Worm (Caenorhabditis elegans) whole organism, L4 larva: ENCODE measurements around the gene K05F6.12.

Experiments
- D1046.2 ChIP-seq: fragments of 200-800 bp; sonication (Bioruptor generic); IDR thresholded peaks from 2 replicates; pipeline ENCODE4 v1.3.6; 2022; ENCODE audit warnings: missing genetic modification characterization, missing compliant biosample characterization
- F10B5.3 ChIP-seq: sonication (generic microtip); optimal IDR thresholded peaks from 2 replicates; lab custom pipeline; 2016; ENCODE audit warnings: mild to moderate bottlenecking, missing genetic modification characterization, missing compliant biosample characterization
- F37D6.2 ChIP-seq: sonication (generic microtip); optimal IDR thresholded peaks from 2 replicates; lab custom pipeline; 2016; ENCODE audit warnings: mild to moderate bottlenecking, missing genetic modification characterization, missing compliant biosample characterization
- F49E8.2 ChIP-seq: sonication (generic microtip); optimal IDR thresholded peaks from 2 replicates; lab custom pipeline; 2016; ENCODE audit warnings: missing compliant biosample characterization, mild to moderate bottlenecking, missing genetic modification characterization, borderline replicate concordance
- T26A8.4 ChIP-seq: fragments of 200-800 bp; sonication (Bioruptor generic); IDR thresholded peaks from 2 replicates; pipeline ENCODE4 v1.3.6; 2022; ENCODE audit warnings: missing genetic modification characterization, missing compliant biosample characterization
- Y48G9A.11 ChIP-seq: fragments of 200-800 bp; sonication (Bioruptor generic); IDR thresholded peaks from 2 replicates; pipeline ENCODE4 v1.3.6; 2022; ENCODE audit warnings: missing genetic modification reagents, missing genetic modification characterization, missing compliant biosample characterization
- ZK546.5 ChIP-seq, 2 experiments: sonication (generic microtip); optimal IDR thresholded peaks; 2 replicates each; lab custom pipeline; 2017; ENCODE audit warnings: missing biosample characterization in 2 of 2, missing genetic modification characterization in 2 of 2
- aly-2 ChIP-seq: sonication (generic microtip); optimal IDR thresholded peaks from 2 replicates; lab custom pipeline; 2018; ENCODE audit warnings: missing biosample characterization, missing genetic modification characterization
- ceh-20 ChIP-seq: fragments of 200-800 bp; sonication (Bioruptor generic); IDR thresholded peaks from 2 replicates; pipeline ENCODE4 v1.3.6; 2022; ENCODE audit warnings: missing genetic modification reagents, missing genetic modification characterization, missing compliant biosample characterization
- ceh-28 ChIP-seq: fragments of 150-350 bp; optimal IDR thresholded peaks from 2 replicates; lab custom pipeline; 2014; ENCODE audit warnings: missing biosample characterization, missing genetic modification reagents, missing genetic modification characterization
- ceh-32 ChIP-seq: sonication (generic microtip); optimal IDR thresholded peaks from 2 replicates; lab custom pipeline; 2016; ENCODE audit warnings: mild to moderate bottlenecking, missing genetic modification characterization, missing compliant biosample characterization; ENCODE audit not compliant: poor library complexity
- ceh-44 ChIP-seq: fragments of 200-800 bp; sonication (Bioruptor generic); IDR thresholded peaks from 2 replicates; pipeline ENCODE4 v1.3.6; 2022; ENCODE audit warnings: missing genetic modification reagents, missing genetic modification characterization, missing compliant biosample characterization
- daf-8 ChIP-seq: fragments of 200-800 bp; sonication (Bioruptor generic); IDR thresholded peaks from 2 replicates; pipeline ENCODE4 v1.3.6; 2022; ENCODE audit warnings: missing genetic modification characterization, missing compliant biosample characterization
- dmd-6 ChIP-seq: fragments of 200-800 bp; sonication (Bioruptor generic); IDR thresholded peaks from 2 replicates; pipeline ENCODE4 v1.3.6; 2022; ENCODE audit warnings: missing genetic modification reagents, missing genetic modification characterization, missing compliant biosample characterization
- dmd-8 ChIP-seq: fragments of 200-800 bp; sonication (Bioruptor generic); IDR thresholded peaks from 2 replicates; pipeline ENCODE4 v1.3.6; 2022; ENCODE audit warnings: missing genetic modification characterization, missing compliant biosample characterization
- dmd-9 ChIP-seq: fragments of 200-800 bp; sonication (Bioruptor generic); IDR thresholded peaks from 2 replicates; pipeline ENCODE4 v1.3.6; 2022; ENCODE audit warnings: missing genetic modification reagents, missing genetic modification characterization, missing compliant biosample characterization
- dpl-1 ChIP-seq: fragments of 150-350 bp; optimal IDR thresholded peaks from 2 replicates; lab custom pipeline; 2014; ENCODE audit warnings: missing biosample characterization, missing genetic modification reagents, missing genetic modification characterization
- fos-1 ChIP-seq: fragments of 150-350 bp; optimal IDR thresholded peaks from 2 replicates; lab custom pipeline; 2014; ENCODE audit warnings: missing biosample characterization, missing genetic modification characterization
- gei-8 ChIP-seq: fragments of 200-800 bp; sonication (Bioruptor generic); optimal IDR thresholded peaks from 2 replicates; lab custom pipeline; 2018; ENCODE audit warnings: mild to moderate bottlenecking, missing genetic modification characterization, missing compliant biosample characterization
- hif-1 ChIP-seq, 2 experiments: sonication (generic microtip); optimal IDR thresholded peaks; 2 replicates each; lab custom pipeline; 2016 to 2017; ENCODE audit warnings: missing compliant biosample characterization in 2 of 2, missing genetic modification characterization in 2 of 2, missing genetic modification reagents in 2 of 2, missing genotype in 2 of 2, mild to moderate bottlenecking in 1 of 2
- hmg-1.1 ChIP-seq: fragments of 200-800 bp; sonication (Bioruptor generic); IDR thresholded peaks from 2 replicates; pipeline ENCODE4 v1.3.6; 2022; ENCODE audit warnings: missing genetic modification reagents, missing genetic modification characterization, missing compliant biosample characterization
- lin-1 ChIP-seq: fragments of 200-800 bp; sonication (Bioruptor generic); IDR thresholded peaks from 2 replicates; pipeline ENCODE4 v1.3.6; 2022; ENCODE audit warnings: missing genetic modification reagents, missing genetic modification characterization, missing compliant biosample characterization
- lin-38 ChIP-seq: fragments of 200-800 bp; sonication (Bioruptor generic); IDR thresholded peaks from 2 replicates; pipeline ENCODE4 v1.3.6; 2022; ENCODE audit warnings: missing genetic modification reagents, missing genetic modification characterization, missing compliant biosample characterization
- lin-39 ChIP-seq: fragments of 150-350 bp; optimal IDR thresholded peaks from 2 replicates; lab custom pipeline; 2014; ENCODE audit warnings: missing biosample characterization, missing genetic modification reagents, missing genetic modification characterization
- nhr-102 ChIP-seq: sonication (generic microtip); optimal IDR thresholded peaks from 2 replicates; lab custom pipeline; 2016; ENCODE audit warnings: mild to moderate bottlenecking, missing genetic modification characterization, moderate library complexity, missing compliant biosample characterization
- nhr-111 ChIP-seq: fragments of 200-800 bp; sonication (Bioruptor generic); optimal IDR thresholded peaks from 2 replicates; lab custom pipeline; 2018; ENCODE audit warnings: mild to moderate bottlenecking, missing genetic modification characterization, missing compliant biosample characterization
- nhr-237 ChIP-seq: sonication (generic microtip); optimal IDR thresholded peaks from 2 replicates; lab custom pipeline; 2017; ENCODE audit warnings: missing biosample characterization, missing genetic modification characterization
- nhr-6 ChIP-seq: fragments of 150-350 bp; optimal IDR thresholded peaks from 2 replicates; lab custom pipeline; 2014; ENCODE audit warnings: missing biosample characterization, missing genetic modification characterization
- nhr-77 ChIP-seq: fragments of 150-350 bp; optimal IDR thresholded peaks from 2 replicates; lab custom pipeline; 2014; ENCODE audit warnings: missing biosample characterization, missing genetic modification characterization
- pha-4 ChIP-seq, 2 experiments: fragments of 150-350 bp in 1 of 2; fragments of 200-800 bp in 1 of 2; sonication (Bioruptor generic) in 1 of 2; IDR thresholded peaks in 1 of 2; optimal IDR thresholded peaks in 1 of 2; 2 replicates each; pipeline versions ENCODE4 v1.3.6 to Lab custom; 2014 to 2022; ENCODE audit warnings: missing genetic modification characterization in 2 of 2, missing genetic modification reagents in 2 of 2, missing biosample characterization in 1 of 2, missing compliant biosample characterization in 1 of 2
- php-3 ChIP-seq: fragments of 200-800 bp; sonication (Bioruptor generic); IDR thresholded peaks from 2 replicates; pipeline ENCODE4 v1.3.6; 2022; ENCODE audit warnings: missing genetic modification reagents, missing genetic modification characterization, missing compliant biosample characterization
- pqm-1 ChIP-seq: sonication (generic microtip); optimal IDR thresholded peaks from 2 replicates; lab custom pipeline; 2017; ENCODE audit warnings: missing biosample characterization, missing genetic modification characterization
- rbr-2 ChIP-seq: sonication (generic microtip); optimal IDR thresholded peaks from 2 replicates; lab custom pipeline; 2016; ENCODE audit warnings: missing genotype, missing genetic modification characterization, missing compliant biosample characterization
- saeg-2 ChIP-seq: fragments of 200-800 bp; sonication (Bioruptor generic); IDR thresholded peaks from 2 replicates; pipeline ENCODE4 v1.3.6; 2022; ENCODE audit warnings: missing genetic modification reagents, missing genetic modification characterization, missing compliant biosample characterization
- sdz-12 ChIP-seq: fragments of 200-800 bp; sonication (Bioruptor generic); optimal IDR thresholded peaks from 2 replicates; lab custom pipeline; 2018; ENCODE audit warnings: mild to moderate bottlenecking, missing genetic modification characterization, missing compliant biosample characterization
- set-16 ChIP-seq: fragments of 200-800 bp; sonication (Bioruptor generic); IDR thresholded peaks from 2 replicates; pipeline ENCODE4 v1.3.6; 2022; ENCODE audit warnings: missing genetic modification reagents, missing genetic modification characterization, missing compliant biosample characterization
- snpc-1.2 ChIP-seq: fragments of 200-800 bp; sonication (Bioruptor generic); IDR thresholded peaks from 2 replicates; pipeline ENCODE4 v1.3.6; 2022; ENCODE audit warnings: missing genetic modification reagents, missing genetic modification characterization, missing compliant biosample characterization
- snpc-4 ChIP-seq: fragments of 150-350 bp; optimal IDR thresholded peaks from 2 replicates; lab custom pipeline; 2014; ENCODE audit warnings: missing biosample characterization, missing genetic modification characterization
- spr-1 ChIP-seq: sonication (generic microtip); optimal IDR thresholded peaks from 2 replicates; lab custom pipeline; 2016; ENCODE audit warnings: mild to moderate bottlenecking, missing genetic modification characterization, missing compliant biosample characterization
- spr-3 ChIP-seq: fragments of 200-800 bp; sonication (Bioruptor generic); optimal IDR thresholded peaks from 2 replicates; lab custom pipeline; 2018; ENCODE audit warnings: mild to moderate bottlenecking, missing genetic modification characterization, missing compliant biosample characterization
- tag-97 ChIP-seq: fragments of 200-800 bp; sonication (Bioruptor generic); IDR thresholded peaks from 2 replicates; pipeline ENCODE4 v1.3.6; 2022; ENCODE audit warnings: missing genetic modification characterization, missing compliant biosample characterization
- zfp-3 ChIP-seq: fragments of 200-800 bp; sonication (Bioruptor generic); conservative IDR thresholded peaks from 2 replicates; pipeline ENCODE4 v1.3.6; 2022; ENCODE audit warnings: missing genetic modification reagents, missing genetic modification characterization, missing compliant biosample characterization
- zip-11 ChIP-seq: fragments of 200-800 bp; sonication (Bioruptor generic); IDR thresholded peaks from 2 replicates; pipeline ENCODE4 v1.3.6; 2022; ENCODE audit warnings: missing genetic modification characterization, missing compliant biosample characterization
- zip-2 ChIP-seq: fragments of 150-350 bp; optimal IDR thresholded peaks from 2 replicates; lab custom pipeline; 2014; ENCODE audit warnings: missing biosample characterization, missing genetic modification characterization

K05F6.12 gene

ce11 chrII:1519867-1520266 is 25.9 kb upstream of the K05F6.12 start (continued):
- TF ChIP-seq nhr-77 (tag; lab: Kevin White, UChicago) (no peak), lin-38 (peak; percentile 71; the same call in 1 of the 2 replicates), rbr-2 (peak; percentile 54)

ce11 chrII:1521956-1522355 is 23.8 kb upstream of the K05F6.12 start:
- no peak for TF ChIP-seq lin-1 (GFP tag; lab: Robert Waterston, UW)
- TF ChIP-seq gei-8 (GFP tag; lab: Kevin White, UChicago): no peak
- TF ChIP-seq aly-2 (tag; lab: Kevin White, UChicago): no peak
- no peak for TF ChIP-seq T26A8.4
- TF ChIP-seq dmd-8 (GFP tag; lab: Robert Waterston, UW): no peak
- no peak for TF ChIP-seq D1046.2 (GFP tag; lab: Robert Waterston, UW)
- TF ChIP-seq ceh-28: no peak
- 0 out of 2 replicates have a peak, but pooled peaks have one; percentile 15 for TF ChIP-seq lin-38
- TF ChIP-seq tag-97 (GFP tag; lab: Robert Waterston, UW): no peak
- TF ChIP-seq, all 104 proteins: peak for 1

DNA sequence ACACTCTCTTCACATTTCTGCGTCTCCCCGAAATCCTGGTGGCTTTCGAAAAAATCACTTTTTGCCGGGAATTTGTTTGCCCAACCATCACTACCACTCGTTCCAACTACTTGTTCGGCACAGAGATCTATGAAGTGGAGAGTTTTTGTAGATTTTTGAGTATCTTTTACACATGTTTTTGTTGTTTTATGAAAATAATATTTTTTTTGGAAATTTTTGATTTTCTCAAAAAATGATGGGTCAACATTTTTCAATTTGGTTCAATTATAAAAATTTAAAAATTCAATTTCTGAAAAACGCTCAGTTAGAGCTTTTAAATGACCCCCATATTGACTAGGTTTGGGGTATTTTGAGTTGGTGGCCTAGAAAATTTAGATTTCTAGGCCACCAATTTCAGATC is 20.2 kb upstream of the K05F6.12 start, which contains the start of gene Y51H7BR.7:
TSS of gene Y51H7BR.7 (minus strand) at position 101 of the 400 bp plus-strand sequence.
- TF ChIP-seq ceh-32 (no peak), zip-11 (GFP tag; lab: Robert Waterston, UW) (no peak), nhr-237 (tag; lab: Kevin White, UChicago) (no peak), Y48G9A.11 (GFP tag; lab: Robert Waterston, UW) (no peak), F37D6.2 (no peak), ceh-44 (GFP tag; lab: Robert Waterston, UW) (no peak), saeg-2 (GFP tag; lab: Robert Waterston, UW) (no peak)
- TF ChIP-seq, all 104 proteins: peak for 0

ce11 chrII:1529057-1529456 is 16.7 kb upstream of the K05F6.12 start, which contains the start of gene Y51H7BR.4:
Gene Y51H7BR.4, plus strand, starts transcription at chrII:1529357.
- no peak for TF ChIP-seq lin-39
- no peak for TF ChIP-seq set-16
- no peak for TF ChIP-seq dmd-9 (GFP tag; lab: Robert Waterston, UW)
- TF ChIP-seq hmg-1.1 (GFP tag; lab: Robert Waterston, UW): no peak
- no peak for TF ChIP-seq fos-1
- no peak for TF ChIP-seq nhr-6 (tag; lab: Kevin White, UChicago)
- TF ChIP-seq tag-97 (GFP tag; lab: Robert Waterston, UW): no peak
- no peak for TF ChIP-seq ZK546.5 (tag; optimal IDR thresholded peaks at IDR 0.05; lab: Kevin White, UChicago)
- no peak for TF ChIP-seq hif-1 (tag; optimal IDR thresholded peaks at IDR 0.05; lab: Kevin White, UChicago)
- TF ChIP-seq zip-2 (tag; lab: Kevin White, UChicago): no peak
- no peak for TF ChIP-seq F10B5.3 (tag; lab: Kevin White, UChicago)
- no peak for TF ChIP-seq daf-8 (GFP tag; lab: Robert Waterston, UW)
- no peak for TF ChIP-seq D1046.2 (GFP tag; lab: Robert Waterston, UW)
- TF ChIP-seq nhr-102 (tag; lab: Kevin White, UChicago): no peak
- no peak for TF ChIP-seq ceh-20 (GFP tag; lab: Robert Waterston, UW)
- no peak for TF ChIP-seq snpc-1.2

ce11 chrII:1535931-1536330 is 9.8 kb upstream of the K05F6.12 start, which contains the start of gene fbxb-43:
Gene fbxb-43, plus strand, starts transcription at chrII:1536231.
- TF ChIP-seq php-3 (GFP tag; lab: Robert Waterston, UW): no peak
- no peak for TF ChIP-seq dmd-8 (GFP tag; lab: Robert Waterston, UW)
- TF ChIP-seq F49E8.2 (tag; lab: Kevin White, UChicago): no peak
- TF ChIP-seq pha-4 (GFP tag; IDR thresholded peaks at IDR 0.05; lab: Robert Waterston, UW): no peak
- TF ChIP-seq pha-4 (tag; optimal IDR thresholded peaks at IDR 0.05; lab: Kevin White, UChicago): no peak
- no peak for TF ChIP-seq dpl-1
- no peak for TF ChIP-seq snpc-4 (tag; lab: Kevin White, UChicago)
- TF ChIP-seq lin-38: no peak
- no peak for TF ChIP-seq spr-3
- TF ChIP-seq spr-1: no peak
- TF ChIP-seq nhr-111 (GFP tag; lab: Kevin White, UChicago): no peak
- TF ChIP-seq dmd-6 (GFP tag; lab: Robert Waterston, UW): no peak
- no peak for TF ChIP-seq zfp-3 (GFP tag; lab: Robert Waterston, UW)
- no peak for TF ChIP-seq sdz-12 (GFP tag; lab: Kevin White, UChicago)
- no peak for TF ChIP-seq pqm-1 (tag; lab: Kevin White, UChicago)
- no peak for TF ChIP-seq zip-11 (GFP tag; lab: Robert Waterston, UW)
